Worm (Caenorhabditis elegans) whole organism, midembryonic: ENCODE data around the gene E02A10.4.

Experiments
- T22C8.4 ChIP-seq: fragments of 200-800 bp; sonication (Bioruptor generic); IDR thresholded peaks from 2 replicates; pipeline ENCODE4 v1.3.6; 2022; ENCODE audit warnings: missing genetic modification characterization, missing compliant biosample characterization
- cog-1 ChIP-seq: sonication (generic microtip); optimal IDR thresholded peaks from 2 replicates; lab custom pipeline; 2016; ENCODE audit warnings: missing genetic modification characterization, missing compliant biosample characterization
- klf-2 ChIP-seq: fragments of 200-800 bp; sonication (Bioruptor generic); conservative IDR thresholded peaks from 2 replicates; pipeline ENCODE4 v1.3.6; 2022; ENCODE audit warnings: missing genetic modification reagents, missing genetic modification characterization, missing compliant biosample characterization
- ref-1 ChIP-seq: fragments of 200-800 bp; sonication (Bioruptor generic); conservative IDR thresholded peaks from 2 replicates; pipeline ENCODE4 v1.3.6; 2022; ENCODE audit warnings: missing genetic modification reagents, missing genetic modification characterization, missing compliant biosample characterization

DNA sequence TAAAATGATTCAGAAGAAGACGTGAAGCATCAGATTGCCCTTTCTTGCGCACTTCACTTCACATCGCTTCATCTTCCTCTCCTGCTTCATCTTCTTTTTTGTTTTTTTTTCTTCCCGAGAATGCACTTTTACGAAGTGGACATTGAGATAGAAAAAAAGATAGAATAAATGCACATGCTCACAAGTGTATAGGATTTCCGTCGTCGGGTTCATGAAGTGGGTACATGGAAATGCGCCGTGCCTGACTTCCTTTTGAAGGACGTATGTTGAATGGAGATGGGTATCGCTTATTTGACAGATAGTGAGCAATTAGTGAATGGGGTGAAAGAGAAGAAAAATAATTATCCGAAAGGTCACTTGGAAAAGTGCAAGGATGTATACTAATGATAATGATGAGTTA lies 37.6 kb downstream of the E02A10.4 start:
- TF ChIP-seq ref-1 (GFP tag; lab: Robert Waterston, UW) (no peak), T22C8.4 (GFP tag; lab: Robert Waterston, UW) (no peak), cog-1 (tag; lab: Kevin White, UChicago) (no peak), klf-2 (GFP tag; lab: Robert Waterston, UW) (no peak)
